Worm (Caenorhabditis elegans): ENCODE results near the gene dcr-1.

The dcr-1 gene

ce11 chrIII:8043784-8044183 is 36.3 kb downstream of the dcr-1 start (continued):
- TF ChIP-seq egl-18 (GFP tag; IDR thresholded peaks at IDR 0.05) (peak; percentile 69; the same call in 1 of the 2 replicates), ceh-27 (GFP tag; optimal IDR thresholded peaks at IDR 0.05) (peak; percentile 100), Y53F4B.3 (GFP tag; IDR thresholded peaks at IDR 0.05) (peak; percentile 96), pbrm-1 (GFP tag; IDR thresholded peaks at IDR 0.05) (peak; percentile 98), ceh-91 (GFP tag; IDR thresholded peaks at IDR 0.05) (peak; percentile 93), nhr-27 (tag; optimal IDR thresholded peaks at IDR 0.05) (no peak), tbp1 (GFP tag; optimal IDR thresholded peaks at IDR 0.05) (peak; percentile 80), ztf-18 (tag; optimal IDR thresholded peaks at IDR 0.05) (peak; percentile 100), unc-62 (GFP tag; optimal IDR thresholded peaks at IDR 0.05) (peak; percentile 71), lsy-27 (tag; optimal IDR thresholded peaks at IDR 0.05; ENCODE audit: borderline replicate concordance, insufficient read depth) (peak; percentile 37), lin-26 (GFP tag; IDR thresholded peaks at IDR 0.05) (peak; percentile 97), nhr-120 (GFP tag; IDR thresholded peaks at IDR 0.05) (0 out of 2 replicates have a peak, but pooled peaks have one; percentile 49), hmg-1.2 (GFP tag; IDR thresholded peaks at IDR 0.05) (peak; percentile 88), F37B4.10 (GFP tag; IDR thresholded peaks at IDR 0.05) (peak; percentile 88; the same call in 1 of the 2 replicates), ZK185.1 (tag; optimal IDR thresholded peaks at IDR 0.05; ENCODE audit: poor library complexity, severe bottlenecking) (peak; percentile 98), B0019.2 (GFP tag; conservative IDR thresholded peaks at IDR 0.05) (peak; percentile 94), xnd-1 (tag; optimal IDR thresholded peaks at IDR 0.05) (no peak), cebp-1 (GFP tag; IDR thresholded peaks at IDR 0.05) (peak; percentile 96), cebp-1 (tag; optimal IDR thresholded peaks at IDR 0.05) (peak; percentile 96), hmg-20 (GFP tag; IDR thresholded peaks at IDR 0.05) (peak; percentile 81), let-607 (tag; optimal IDR thresholded peaks at IDR 0.05) (peak; percentile 84 to 91), C06A6.2 (GFP tag; conservative IDR thresholded peaks at IDR 0.05) (peak; percentile 67; the same call in 1 of the 2 replicates), ceh-58 (GFP tag; IDR thresholded peaks at IDR 0.05) (no peak), C17E4.6 (GFP tag; IDR thresholded peaks at IDR 0.05) (peak; percentile 96), die-1 (tag; optimal IDR thresholded peaks at IDR 0.05) (peak; percentile 97), sea-2 (GFP tag; IDR thresholded peaks at IDR 0.05) (no peak), F22D6.2 (tag; optimal IDR thresholded peaks at IDR 0.05) (peak; percentile 88), ztf-3 (GFP tag; optimal IDR thresholded peaks at IDR 0.05) (peak; percentile 66), lag-1 (GFP tag; IDR thresholded peaks at IDR 0.05) (no peak), gei-17 (GFP tag; optimal IDR thresholded peaks at IDR 0.05) (no peak), Y79H2A.3 (GFP tag; conservative IDR thresholded peaks at IDR 0.05) (peak; percentile 98), ztf-28 (GFP tag; IDR thresholded peaks at IDR 0.05) (peak; percentile 100), snpc-4 (GFP tag; optimal IDR thresholded peaks at IDR 0.05) (peak; percentile 83), snpc-4 (tag; optimal IDR thresholded peaks at IDR 0.05) (peak; percentile 86 to 90 (median 89)), egl-44 (GFP tag; IDR thresholded peaks at IDR 0.05) (peak; percentile 93), lir-1 (GFP tag; conservative IDR thresholded peaks at IDR 0.05) (peak; percentile 94), snpc-3.4 (tag; optimal IDR thresholded peaks at IDR 0.05) (peak; percentile 91), F55B11.4 (tag; optimal IDR thresholded peaks at IDR 0.05; ENCODE audit: borderline replicate concordance, insufficient read depth) (no peak), akir-1 (GFP tag; optimal IDR thresholded peaks at IDR 0.05) (peak; percentile 95), mxl-1 (tag; optimal IDR thresholded peaks at IDR 0.05) (peak; percentile 92), attf-5 (GFP tag; optimal IDR thresholded peaks at IDR 0.05) (peak; percentile 100), nhr-179 (tag; optimal IDR thresholded peaks at IDR 0.05) (no peak), F39B2.1 (GFP tag; IDR thresholded peaks at IDR 0.05) (no peak), attf-6 (GFP tag; IDR thresholded peaks at IDR 0.05) (peak; percentile 82), B0261.1 (tag; optimal IDR thresholded peaks at IDR 0.05) (peak; percentile 51), zfh-2 (GFP tag; conservative IDR thresholded peaks at IDR 0.05) (no peak), B0336.3 (GFP tag; IDR thresholded peaks at IDR 0.05) (peak; percentile 90; the same call in 1 of the 2 replicates), lsl-1 (GFP tag; optimal IDR thresholded peaks at IDR 0.05) (peak; percentile 91)

Data from whole organism, young adult.